Worm (Caenorhabditis elegans): ENCODE results near the gene oac-51.

Gene oac-51

ce11 chrIV:4336139-4336851 is at the start of gene oac-51, which contains the start of gene W03B1.3:
Gene oac-51, plus strand, starts transcription at chrIV:4336801.
Gene W03B1.3, minus strand, starts transcription at chrIV:4336239.
- TF ChIP-seq ama-1 (optimal IDR thresholded peaks at IDR 0.05), result no peak
- no peak for TF ChIP-seq R02D3.7 (tag; optimal IDR thresholded peaks at IDR 0.05)
- no peak for TF ChIP-seq F13H6.1 (tag; optimal IDR thresholded peaks at IDR 0.05)
- no peak for TF ChIP-seq unc-62 (GFP tag; optimal IDR thresholded peaks at IDR 0.05)
- no peak for TF ChIP-seq mab-5 (tag; optimal IDR thresholded peaks at IDR 0.05)
- TF ChIP-seq mdl-1 (tag; optimal IDR thresholded peaks at IDR 0.05), result no peak
- no peak for TF ChIP-seq nhr-25 (tag; optimal IDR thresholded peaks at IDR 0.05)
- no peak for TF ChIP-seq egl-27 (tag; optimal IDR thresholded peaks at IDR 0.05)
- no peak for TF ChIP-seq nhr-6 (tag; optimal IDR thresholded peaks at IDR 0.05)
- no peak for TF ChIP-seq ztf-4 (tag; optimal IDR thresholded peaks at IDR 0.05)
- TF ChIP-seq elt-1 (tag; optimal IDR thresholded peaks at IDR 0.05), result no peak
- TF ChIP-seq elt-3 (tag; optimal IDR thresholded peaks at IDR 0.05), result no peak
- TF ChIP-seq peb-1 (tag; optimal IDR thresholded peaks at IDR 0.05), result no peak
- TF ChIP-seq ceh-16 (tag; optimal IDR thresholded peaks at IDR 0.05), result no peak
- no peak for TF ChIP-seq aly-2 (tag; optimal IDR thresholded peaks at IDR 0.05)
- TF ChIP-seq lin-39 (tag; optimal IDR thresholded peaks at IDR 0.05), result no peak
- TF ChIP-seq unc-39 (tag; optimal IDR thresholded peaks at IDR 0.05), result no peak
- no peak for TF ChIP-seq nhr-11 (tag; optimal IDR thresholded peaks at IDR 0.05)
- TF ChIP-seq nhr-12 (tag; optimal IDR thresholded peaks at IDR 0.05), result no peak

ce11 chrIV:4288332-4288731 is 48.3 kb upstream of the oac-51 start, which contains the start of gene srv-4:
Gene srv-4, minus strand, starts transcription at chrIV:4288432.
- TF ChIP-seq snpc-4 (tag; optimal IDR thresholded peaks at IDR 0.05) (no peak), egl-27 (tag; optimal IDR thresholded peaks at IDR 0.05) (no peak), unc-55 (GFP tag; optimal IDR thresholded peaks at IDR 0.05) (no peak), sma-3 (GFP tag; optimal IDR thresholded peaks at IDR 0.05) (no peak), ceh-16 (tag; optimal IDR thresholded peaks at IDR 0.05) (no peak), ama-1 (optimal IDR thresholded peaks at IDR 0.05) (no peak), unc-39 (tag; optimal IDR thresholded peaks at IDR 0.05) (no peak), nhr-129 (tag; optimal IDR thresholded peaks at IDR 0.05) (no peak), nhr-25 (tag; optimal IDR thresholded peaks at IDR 0.05) (no peak), blmp-1 (tag; optimal IDR thresholded peaks at IDR 0.05; ENCODE audit: insufficient read depth) (no peak)

- TF ChIP-seq ceh-16 (tag; optimal IDR thresholded peaks at IDR 0.05) (no peak), Y55F3AM.14 (GFP tag; optimal IDR thresholded peaks at IDR 0.05) (no peak), nhr-11 (tag; optimal IDR thresholded peaks at IDR 0.05) (no peak), gmeb-1 (tag; optimal IDR thresholded peaks at IDR 0.05) (no peak), nhr-237 (tag; optimal IDR thresholded peaks at IDR 0.05) (no peak), lin-13 (GFP tag; optimal IDR thresholded peaks at IDR 0.05) (no peak), nhr-21 (tag; optimal IDR thresholded peaks at IDR 0.05) (no peak), nhr-25 (tag; optimal IDR thresholded peaks at IDR 0.05) (no peak), egl-27 (tag; optimal IDR thresholded peaks at IDR 0.05) (no peak), fos-1 (tag; optimal IDR thresholded peaks at IDR 0.05) (no peak), ama-1 (optimal IDR thresholded peaks at IDR 0.05) (no peak), mdl-1 (tag; optimal IDR thresholded peaks at IDR 0.05) (no peak), skn-1 (tag; optimal IDR thresholded peaks at IDR 0.05) (no peak), C34F6.9 (tag; optimal IDR thresholded peaks at IDR 0.05) (no peak), unc-55 (GFP tag; optimal IDR thresholded peaks at IDR 0.05) (no peak), mab-5 (tag; optimal IDR thresholded peaks at IDR 0.05) (no peak), nhr-129 (tag; optimal IDR thresholded peaks at IDR 0.05) (no peak), crh-2 (tag; optimal IDR thresholded peaks at IDR 0.05) (no peak)
These were observed 47.3 kb upstream of the oac-51 start, which contains the start of gene F15E6.5 for ce11 chrIV:4289267-4289666. Gene F15E6.5, plus strand, starts transcription at chrIV:4289567.

ce11 chrIV:4290472-4290871 is 46.1 kb upstream of the oac-51 start, which contains the start of gene dct-7:
Gene dct-7, minus strand, starts transcription at chrIV:4290572.
- TF ChIP-seq sma-9 (GFP tag; optimal IDR thresholded peaks at IDR 0.05) (peak; percentile 23), sma-9 (tag; optimal IDR thresholded peaks at IDR 0.05) (no peak), lin-13 (GFP tag; optimal IDR thresholded peaks at IDR 0.05) (no peak)

ce11 chrIV:4291174-4291573 is 45.4 kb upstream of the oac-51 start, which contains the start of gene F15E6.4:
Gene F15E6.4, plus strand, starts transcription at chrIV:4291474.
- TF ChIP-seq nhr-6 (tag; optimal IDR thresholded peaks at IDR 0.05) (no peak), elt-1 (tag; optimal IDR thresholded peaks at IDR 0.05) (no peak), ZK546.5 (tag; optimal IDR thresholded peaks at IDR 0.05) (no peak), egl-27 (tag; optimal IDR thresholded peaks at IDR 0.05) (no peak), sma-3 (GFP tag; optimal IDR thresholded peaks at IDR 0.05) (no peak), blmp-1 (tag; optimal IDR thresholded peaks at IDR 0.05; ENCODE audit: insufficient read depth) (no peak), aly-2 (tag; optimal IDR thresholded peaks at IDR 0.05) (no peak), mbf-1 (tag; optimal IDR thresholded peaks at IDR 0.05) (no peak), nhr-237 (tag; optimal IDR thresholded peaks at IDR 0.05) (no peak)
